Worm (Caenorhabditis elegans) whole organism, mixed stage, embryonic: ENCODE measurements around the gene F46B3.15.

Source experiments
- ceh-39 ChIP-seq: fragments of 150-350 bp; optimal IDR thresholded peaks from 2 replicates; lab custom pipeline; 2014; ENCODE audit warnings: missing biosample characterization, missing genetic modification characterization
- lsy-2 ChIP-seq: fragments of 150-350 bp; optimal IDR thresholded peaks from 2 replicates; lab custom pipeline; 2014; ENCODE audit warnings: missing biosample characterization, missing genetic modification characterization
- nhr-76 ChIP-seq: sonication (generic microtip); optimal IDR thresholded peaks from 2 replicates; lab custom pipeline; 2017; ENCODE audit warnings: missing biosample characterization, missing genetic modification characterization
- snpc-4 ChIP-seq: fragments of 150-350 bp; optimal IDR thresholded peaks from 2 replicates; lab custom pipeline; 2014; ENCODE audit warnings: missing biosample characterization, missing genetic modification characterization
- unc-39 ChIP-seq: fragments of 150-350 bp; optimal IDR thresholded peaks from 2 replicates; lab custom pipeline; 2014; ENCODE audit warnings: missing biosample characterization, missing genetic modification characterization
- unc-62 ChIP-seq: fragments of 150-350 bp; optimal IDR thresholded peaks from 2 replicates; lab custom pipeline; 2014; ENCODE audit warnings: missing biosample characterization, missing genetic modification reagents, missing genetic modification characterization

DNA sequence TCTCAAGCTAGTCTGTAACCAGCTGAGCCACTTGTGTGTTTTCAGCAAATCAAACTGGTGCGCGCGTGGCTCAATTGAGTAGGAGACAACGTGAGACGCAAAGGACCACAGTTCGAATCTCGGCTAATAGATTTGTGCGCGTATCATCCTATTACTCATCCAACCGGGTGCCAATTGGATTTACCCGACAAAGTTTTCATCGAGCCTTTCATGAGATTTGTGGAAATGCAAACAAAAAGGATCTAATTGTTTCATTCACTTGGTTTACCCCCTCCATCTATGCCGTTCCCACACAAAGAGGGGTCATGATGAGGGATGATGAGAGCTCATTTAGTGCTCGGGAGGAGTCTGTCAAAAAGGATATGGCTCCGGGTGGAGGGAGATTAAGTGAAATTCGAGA is 21.7 kb upstream of the F46B3.15 start:
- TF ChIP-seq ceh-39 (tag; lab: Kevin White, UChicago) = no peak
- TF ChIP-seq lsy-2 = no peak
- TF ChIP-seq unc-62 (GFP tag; lab: Kevin White, UChicago) = no peak
- TF ChIP-seq snpc-4 (tag; lab: Kevin White, UChicago) = no peak
- no peak for TF ChIP-seq unc-39 (tag; lab: Kevin White, UChicago)
- TF ChIP-seq nhr-76 = no peak
